Fruit fly (Drosophila melanogaster) whole organism, prepupa: ENCODE data around the gene CG6569.

Source experiments
- Blimp-1 ChIP-seq: fragments of 200-800 bp; sonication (Bioruptor generic); optimal IDR thresholded peaks from 3 replicates; lab custom pipeline; 2017; ENCODE audit warnings: missing biosample characterization, missing genetic modification characterization, mild to moderate bottlenecking, moderate library complexity, missing genetic modification reagents
- CG10631 ChIP-seq: fragments of 200-800 bp; sonication (Bioruptor generic); optimal IDR thresholded peaks from 2 replicates; lab custom pipeline; 2016; ENCODE audit warnings: missing biosample characterization, missing genetic modification characterization
- CG10669 ChIP-seq: fragments of 200-800 bp; sonication (Bioruptor generic); optimal IDR thresholded peaks from 3 replicates; lab custom pipeline; 2018; ENCODE audit warnings: missing biosample characterization, mild to moderate bottlenecking, missing genetic modification characterization, moderate library complexity
- CG11902 ChIP-seq: fragments of 200-800 bp; sonication (Bioruptor generic); optimal IDR thresholded peaks from 3 replicates; lab custom pipeline; 2016; ENCODE audit warnings: missing biosample characterization, missing genetic modification characterization
- CG15336 ChIP-seq: fragments of 200-800 bp; sonication (Bioruptor generic); IDR thresholded peaks from 2 replicates; pipeline ENCODE4 v1.3.6; 2022; ENCODE audit warnings: missing biosample characterization, missing genetic modification characterization
- CG1621 ChIP-seq: fragments of 200-800 bp; sonication (Bioruptor generic); optimal IDR thresholded peaks from 3 replicates; lab custom pipeline; 2018; ENCODE audit warnings: missing biosample characterization, mild to moderate bottlenecking, missing genetic modification characterization
- CG16779 ChIP-seq: fragments of 200-800 bp; sonication (Bioruptor generic); optimal IDR thresholded peaks from 3 replicates; lab custom pipeline; 2017; ENCODE audit warnings: missing biosample characterization, mild to moderate bottlenecking, missing genetic modification characterization
- CG3032 ChIP-seq: fragments of 200-800 bp; optimal IDR thresholded peaks from 2 replicates; lab custom pipeline; 2019; ENCODE audit warnings: missing biosample characterization, mild to moderate bottlenecking, missing genetic modification characterization, moderate library complexity
- CG31627 ChIP-seq: fragments of 200-800 bp; sonication (Bioruptor generic); optimal IDR thresholded peaks from 3 replicates; lab custom pipeline; 2016; ENCODE audit warnings: missing biosample characterization, missing genetic modification characterization
- CG32006 ChIP-seq: fragments of 200-800 bp; sonication (Bioruptor generic); optimal IDR thresholded peaks from 3 replicates; lab custom pipeline; 2017; ENCODE audit warnings: missing biosample characterization, mild to moderate bottlenecking, missing genetic modification characterization
- CG34406 ChIP-seq: fragments of 200-800 bp; sonication (Bioruptor generic); optimal IDR thresholded peaks from 3 replicates; lab custom pipeline; 2016; ENCODE audit warnings: missing biosample characterization, missing genetic modification characterization
- CG3919 ChIP-seq: fragments of 200-800 bp; sonication (Bioruptor generic); optimal IDR thresholded peaks from 3 replicates; lab custom pipeline; 2016; ENCODE audit warnings: missing biosample characterization, missing genetic modification characterization
- CG4318 ChIP-seq: fragments of 200-800 bp; sonication (Bioruptor generic); optimal IDR thresholded peaks from 3 replicates; lab custom pipeline; 2017; ENCODE audit warnings: missing biosample characterization, mild to moderate bottlenecking, missing genetic modification characterization
- CG6163 ChIP-seq: fragments of 200-800 bp; sonication (Bioruptor generic); IDR thresholded peaks from 3 replicates; pipeline ENCODE4 v1.3.6; 2022; ENCODE audit warnings: missing biosample characterization, missing genetic modification characterization
- CG6792 ChIP-seq: fragments of 200-800 bp; sonication (Bioruptor generic); optimal IDR thresholded peaks from 3 replicates; lab custom pipeline; 2016; ENCODE audit warnings: missing biosample characterization, missing genetic modification characterization
- CG8119 ChIP-seq: fragments of 200-800 bp; sonication (Bioruptor generic); IDR thresholded peaks from 3 replicates; pipeline ENCODE4 v1.3.6; 2022; ENCODE audit warnings: missing biosample characterization, missing genetic modification characterization
- CG8319 ChIP-seq: fragments of 200-800 bp; sonication (Bioruptor generic); optimal IDR thresholded peaks from 3 replicates; lab custom pipeline; 2016; ENCODE audit warnings: missing biosample characterization, missing genetic modification characterization
- CG8632 ChIP-seq: fragments of 200-800 bp; sonication (Bioruptor generic); optimal IDR thresholded peaks from 3 replicates; lab custom pipeline; 2016; ENCODE audit warnings: missing biosample characterization, missing genetic modification characterization
- CG9139 ChIP-seq: fragments of 200-800 bp; sonication (Bioruptor generic); optimal IDR thresholded peaks from 3 replicates; lab custom pipeline; 2017; ENCODE audit warnings: missing biosample characterization, mild to moderate bottlenecking, missing genetic modification characterization
- Eip75B ChIP-seq: fragments of 200-800 bp; sonication (Bioruptor generic); optimal IDR thresholded peaks from 3 replicates; lab custom pipeline; 2016; ENCODE audit warnings: missing biosample characterization, missing genetic modification characterization
- Eip78C ChIP-seq: fragments of 200-800 bp; sonication (Bioruptor generic); peaks from one replicate; lab custom pipeline; 2016; ENCODE audit warnings: missing biosample characterization, missing genetic modification characterization
- Eip93F ChIP-seq: fragments of 200-800 bp; sonication (Bioruptor generic); optimal IDR thresholded peaks from 2 replicates; lab custom pipeline; 2016; ENCODE audit warnings: missing biosample characterization, mild to moderate bottlenecking, missing genetic modification characterization
- Ets21C ChIP-seq: fragments of 200-800 bp; sonication (Bioruptor generic); optimal IDR thresholded peaks from 3 replicates; lab custom pipeline; 2016; ENCODE audit warnings: missing biosample characterization, missing genetic modification characterization
- Ets96B ChIP-seq: fragments of 200-800 bp; optimal IDR thresholded peaks from 2 replicates; lab custom pipeline; 2019; ENCODE audit warnings: missing biosample characterization, mild to moderate bottlenecking, missing genetic modification characterization, moderate library complexity
- Gug ChIP-seq: fragments of 200-800 bp; sonication (Bioruptor generic); IDR thresholded peaks from 2 replicates; pipeline ENCODE4 v1.3.6; 2022; ENCODE audit warnings: missing biosample characterization, missing genetic modification characterization
- Hr38 ChIP-seq: sonication (Bioruptor generic); optimal IDR thresholded peaks from 2 replicates; lab custom pipeline; 2016; ENCODE audit warnings: missing biosample characterization, missing genetic modification characterization
- Hr39 ChIP-seq: fragments of 200-800 bp; sonication (Bioruptor generic); optimal IDR thresholded peaks from 2 replicates; lab custom pipeline; 2016; ENCODE audit warnings: missing biosample characterization, missing genetic modification characterization
- Hr4 ChIP-seq: fragments of 200-800 bp; sonication (Bioruptor generic); optimal IDR thresholded peaks from 3 replicates; lab custom pipeline; 2016; ENCODE audit warnings: missing biosample characterization, missing genetic modification characterization
- Lpt ChIP-seq: fragments of 200-800 bp; sonication (Bioruptor generic); optimal IDR thresholded peaks from 3 replicates; lab custom pipeline; 2016; ENCODE audit warnings: missing biosample characterization, missing genetic modification characterization
- Met ChIP-seq: fragments of 200-800 bp; sonication (Bioruptor generic); optimal IDR thresholded peaks from 3 replicates; lab custom pipeline; 2016; ENCODE audit warnings: missing biosample characterization, missing genetic modification characterization
- OdsH ChIP-seq: fragments of 200-800 bp; sonication (Bioruptor generic); optimal IDR thresholded peaks from 3 replicates; lab custom pipeline; 2016; ENCODE audit warnings: missing biosample characterization, missing genetic modification characterization
- Sox102F ChIP-seq: fragments of 200-800 bp; sonication (Bioruptor generic); optimal IDR thresholded peaks from 2 replicates; lab custom pipeline; 2016; ENCODE audit warnings: missing biosample characterization, mild to moderate bottlenecking, missing genetic modification characterization
- Sox14 ChIP-seq: fragments of 200-800 bp; sonication (Bioruptor generic); optimal IDR thresholded peaks from 3 replicates; lab custom pipeline; 2016; ENCODE audit warnings: missing biosample characterization, missing genetic modification characterization
- achi ChIP-seq: fragments of 200-800 bp; sonication (Bioruptor generic); optimal IDR thresholded peaks from 3 replicates; lab custom pipeline; 2016; ENCODE audit warnings: missing biosample characterization, missing genetic modification characterization
- acj6 ChIP-seq: fragments of 200-800 bp; sonication (Bioruptor generic); optimal IDR thresholded peaks from 3 replicates; lab custom pipeline; 2016; ENCODE audit warnings: missing biosample characterization, missing genetic modification characterization
- dac ChIP-seq: fragments of 200-800 bp; sonication (Bioruptor generic); optimal IDR thresholded peaks from 2 replicates; lab custom pipeline; 2017; ENCODE audit warnings: missing biosample characterization, mild to moderate bottlenecking, missing genetic modification characterization
- dsx ChIP-seq: fragments of 200-800 bp; optimal IDR thresholded peaks from 3 replicates; lab custom pipeline; 2019; ENCODE audit warnings: missing biosample characterization, mild to moderate bottlenecking, missing genetic modification characterization, moderate library complexity; ENCODE audit not compliant: poor library complexity, severe bottlenecking
- esn ChIP-seq: fragments of 200-800 bp; sonication (Bioruptor generic); optimal IDR thresholded peaks from 2 replicates; lab custom pipeline; 2016; ENCODE audit warnings: missing biosample characterization, mild to moderate bottlenecking, missing genetic modification characterization, moderate library complexity
- fd59A ChIP-seq: fragments of 200-800 bp; sonication (Bioruptor generic); optimal IDR thresholded peaks from 2 replicates; lab custom pipeline; 2017; ENCODE audit warnings: missing biosample characterization, mild to moderate bottlenecking, missing genetic modification characterization, missing genetic modification reagents
- fkh ChIP-seq: fragments of 200-800 bp; sonication (Bioruptor generic); optimal IDR thresholded peaks from 3 replicates; lab custom pipeline; 2017; ENCODE audit warnings: missing biosample characterization, mild to moderate bottlenecking, missing genetic modification characterization, moderate library complexity
- lz ChIP-seq: fragments of 200-800 bp; sonication (Bioruptor generic); optimal IDR thresholded peaks from 3 replicates; lab custom pipeline; 2016; ENCODE audit warnings: missing biosample characterization, missing genetic modification characterization
- pdm3 ChIP-seq: fragments of 200-800 bp; sonication (Bioruptor generic); optimal IDR thresholded peaks from 3 replicates; lab custom pipeline; 2016; ENCODE audit warnings: missing biosample characterization, missing genetic modification characterization
- spab ChIP-seq: fragments of 200-800 bp; sonication (Bioruptor generic); optimal IDR thresholded peaks from 2 replicates; lab custom pipeline; 2017; ENCODE audit warnings: missing biosample characterization, mild to moderate bottlenecking, missing genetic modification characterization, missing genetic modification reagents
- ss ChIP-seq, 2 experiments: fragments of 200-800 bp; sonication (Bioruptor generic); optimal IDR thresholded peaks; 2 replicates in 1 of 2; 3 replicates in 1 of 2; lab custom pipeline; 2017 to 2018; ENCODE audit warnings: mild to moderate bottlenecking in 2 of 2, missing biosample characterization in 2 of 2, missing genetic modification characterization in 2 of 2, moderate library complexity in 1 of 2
- svp ChIP-seq: fragments of 200-800 bp; sonication (Bioruptor generic); peaks from one replicate; lab custom pipeline; 2016; ENCODE audit warnings: missing biosample characterization, missing genetic modification characterization
- topi ChIP-seq: fragments of 200-800 bp; sonication (Bioruptor generic); optimal IDR thresholded peaks from 3 replicates; lab custom pipeline; 2016; ENCODE audit warnings: missing biosample characterization, missing genetic modification characterization

Gene CG6569

dm6 chr3R:21828785-21829486 lies 38.8 kb downstream of the CG6569 start (continued):
- TF ChIP-seq OdsH (GFP tag; lab: Kevin White, UChicago) (peak; percentile 81), CG6163 (GFP tag; lab: Robert Waterston, UW) (peak; percentile 82), Ets96B (peak; percentile 82), Hr38 (GFP tag; lab: Kevin White, UChicago) (no peak), CG32006 (GFP tag; lab: Kevin White, UChicago) (peak; percentile 93), CG3919 (GFP tag; lab: Kevin White, UChicago) (peak; percentile 75), CG6792 (peak; percentile 64), Met (GFP tag; lab: Kevin White, UChicago) (peak; percentile 18), CG9139 (GFP tag; lab: Kevin White, UChicago) (peak; percentile 64), Eip93F (GFP tag; lab: Kevin White, UChicago) (no peak), spab (GFP tag; lab: Kevin White, UChicago) (peak; percentile 73), Sox14 (peak; percentile 52), CG15336 (peak; percentile 96), dsx (peak; percentile 73), Eip78C (GFP tag; lab: Kevin White, UChicago) (peak; percentile 92), Lpt (peak; percentile 84), acj6 (GFP tag; lab: Kevin White, UChicago) (peak; percentile 77), CG16779 (tag; lab: Kevin White, UChicago) (peak; percentile 52), ss (GFP tag; optimal IDR thresholded peaks at IDR 0.05; lab: Kevin White, UChicago) (peak; percentile 54 to 59), lz (peak; percentile 0), CG3032 (tag; lab: Kevin White, UChicago) (peak; percentile 83), topi (peak; percentile 1), CG10631 (GFP tag; lab: Kevin White, UChicago) (peak; percentile 88), CG8319 (GFP tag; lab: Kevin White, UChicago) (peak; percentile 7), CG11902 (no peak), CG34406 (GFP tag; lab: Kevin White, UChicago) (peak; percentile 57), CG4318 (GFP tag; lab: Kevin White, UChicago) (peak; percentile 90), achi (GFP tag; lab: Kevin White, UChicago) (peak; percentile 83), dac (GFP tag; lab: Kevin White, UChicago) (peak; percentile 78), Blimp-1 (GFP tag; lab: Kevin White, UChicago) (no peak), svp (GFP tag; lab: Kevin White, UChicago) (peak; percentile 50)
- TF ChIP-seq, all 60 proteins: peak for 46

dm6 chr3R:21828040-21828526 lies 39.6 kb downstream of the CG6569 start:
- TF ChIP-seq Eip78C (GFP tag; lab: Kevin White, UChicago) (peak; percentile 73), CG10669 (no peak), CG1621 (tag; lab: Kevin White, UChicago) (no peak), CG6792 (no peak), CG31627 (GFP tag; lab: Kevin White, UChicago) (peak; percentile 60), CG8119 (GFP tag; lab: Robert Waterston, UW) (no peak; the same call in 2 of the 3 replicates), dsx (no peak), esn (GFP tag; lab: Kevin White, UChicago) (peak; percentile 26), topi (peak; percentile 35), svp (GFP tag; lab: Kevin White, UChicago) (peak; percentile 56), OdsH (GFP tag; lab: Kevin White, UChicago) (peak; percentile 20), fkh (GFP tag; lab: Kevin White, UChicago) (peak; percentile 72), acj6 (GFP tag; lab: Kevin White, UChicago) (peak; percentile 12), pdm3 (peak; percentile 17), CG32006 (GFP tag; lab: Kevin White, UChicago) (peak; percentile 16), CG8632 (no peak), lz (peak; percentile 44), Eip75B (GFP tag; lab: Kevin White, UChicago) (no peak), Ets21C (GFP tag; lab: Kevin White, UChicago) (peak; percentile 25), Hr39 (peak; percentile 60), CG11902 (peak; percentile 8), Hr4 (GFP tag; lab: Kevin White, UChicago) (peak; percentile 3), fd59A (GFP tag; lab: Kevin White, UChicago) (no peak), Gug (GFP tag; lab: Robert Waterston, UW) (no peak), CG15336 (peak; percentile 41; the same call in 1 of the 2 replicates), Met (GFP tag; lab: Kevin White, UChicago) (peak; percentile 22), Sox102F (peak; percentile 11), CG10631 (GFP tag; lab: Kevin White, UChicago) (peak; percentile 41)
